Fruit fly (Drosophila melanogaster) whole organism, embryonic: ENCODE measurements around the gene Cap-H2.

Experiments
- Aef1 ChIP-seq: fragments of 200-800 bp; sonication (Bioruptor generic); IDR thresholded peaks from 3 replicates; pipeline ENCODE4 v1.3.6; 2022; ENCODE audit warnings: missing biosample characterization, missing genetic modification characterization
- B-H2 ChIP-seq: fragments of 200-800 bp; sonication (Bioruptor generic); optimal IDR thresholded peaks from 2 replicates; lab custom pipeline; 2018; ENCODE audit warnings: missing biosample characterization, mild to moderate bottlenecking, missing genetic modification characterization
- C15 ChIP-seq: fragments of 200-800 bp; sonication (Bioruptor generic); IDR thresholded peaks from 3 replicates; pipeline ENCODE4 v1.3.6; 2022; ENCODE audit warnings: missing biosample characterization, missing genetic modification characterization
- CG10267 ChIP-seq: fragments of 200-800 bp; sonication (Bioruptor generic); optimal IDR thresholded peaks from 2 replicates; lab custom pipeline; 2018; ENCODE audit warnings: missing biosample characterization, mild to moderate bottlenecking, missing genetic modification characterization, moderate library complexity
- CG10431 ChIP-seq: fragments of 200-800 bp; sonication (Bioruptor generic); optimal IDR thresholded peaks from 3 replicates; lab custom pipeline; 2018; ENCODE audit warnings: missing biosample characterization, mild to moderate bottlenecking, missing genetic modification characterization
- CG12942 ChIP-seq: fragments of 200-800 bp; sonication (Bioruptor generic); optimal IDR thresholded peaks from 3 replicates; lab custom pipeline; 2016; ENCODE audit warnings: missing biosample characterization, missing genetic modification characterization
- CG13287 ChIP-seq: fragments of 200-800 bp; sonication (Bioruptor generic); IDR thresholded peaks from 2 replicates; pipeline ENCODE4 v1.3.6; 2022; ENCODE audit warnings: missing biosample characterization, missing genetic modification characterization; ENCODE audit not compliant: partially characterized antibody
- CG13296 ChIP-seq: fragments of 200-800 bp; sonication (Bioruptor generic); optimal IDR thresholded peaks from 3 replicates; lab custom pipeline; 2018; ENCODE audit warnings: missing biosample characterization, mild to moderate bottlenecking, missing genetic modification characterization
- CG13624 ChIP-seq: fragments of 200-800 bp; sonication (Bioruptor generic); optimal IDR thresholded peaks from 2 replicates; lab custom pipeline; 2016; ENCODE audit warnings: missing biosample characterization, missing genetic modification characterization
- CG13775 ChIP-seq: fragments of 200-800 bp; sonication (Bioruptor generic); optimal IDR thresholded peaks from 3 replicates; lab custom pipeline; 2017; ENCODE audit warnings: missing biosample characterization, mild to moderate bottlenecking, missing genetic modification characterization
- CG17829 ChIP-seq: fragments of 200-800 bp; optimal IDR thresholded peaks from 2 replicates; lab custom pipeline; 2019; ENCODE audit warnings: missing biosample characterization, mild to moderate bottlenecking, missing genetic modification characterization, moderate library complexity
- CG18599 ChIP-seq: fragments of 200-800 bp; sonication (Bioruptor generic); optimal IDR thresholded peaks from 3 replicates; lab custom pipeline; 2017; ENCODE audit warnings: missing biosample characterization, missing genetic modification characterization, mild to moderate bottlenecking, moderate library complexity, missing genetic modification reagents
- CG2116 ChIP-seq: fragments of 200-800 bp; sonication (Bioruptor generic); optimal IDR thresholded peaks from 3 replicates; lab custom pipeline; 2018; ENCODE audit warnings: missing biosample characterization, mild to moderate bottlenecking, missing genetic modification characterization
- CG2712 ChIP-seq: fragments of 200-800 bp; optimal IDR thresholded peaks from 3 replicates; lab custom pipeline; 2019; ENCODE audit warnings: missing biosample characterization, mild to moderate bottlenecking, missing genetic modification characterization, moderate library complexity
- CG4424 ChIP-seq: fragments of 200-800 bp; sonication (Bioruptor generic); optimal IDR thresholded peaks from 3 replicates; lab custom pipeline; 2016; ENCODE audit warnings: missing biosample characterization, missing genetic modification characterization
- CG7372 ChIP-seq: fragments of 200-800 bp; sonication (Bioruptor generic); IDR thresholded peaks from 2 replicates; pipeline ENCODE4 v1.3.6; 2022; ENCODE audit warnings: missing biosample characterization, missing genetic modification characterization
- CG9797 ChIP-seq: fragments of 200-800 bp; sonication (Bioruptor generic); optimal IDR thresholded peaks from 3 replicates; lab custom pipeline; 2018; ENCODE audit warnings: missing biosample characterization, mild to moderate bottlenecking, missing genetic modification characterization
- CG9932 ChIP-seq: fragments of 200-800 bp; sonication (Bioruptor generic); IDR thresholded peaks from 2 replicates; pipeline ENCODE4 v1.3.6; 2022; ENCODE audit warnings: missing biosample characterization, missing genetic modification characterization
- Deaf1 ChIP-seq: fragments of 200-800 bp; optimal IDR thresholded peaks from 3 replicates; lab custom pipeline; 2019; ENCODE audit warnings: missing biosample characterization, mild to moderate bottlenecking, missing genetic modification characterization, moderate library complexity
- ERR ChIP-seq: fragments of 200-800 bp; sonication (Bioruptor generic); optimal IDR thresholded peaks from 2 replicates; lab custom pipeline; 2016; ENCODE audit warnings: missing biosample characterization, missing genetic modification characterization
- Elba2 ChIP-seq: fragments of 200-800 bp; sonication (Bioruptor generic); optimal IDR thresholded peaks from 3 replicates; lab custom pipeline; 2016; ENCODE audit warnings: missing biosample characterization, missing genetic modification characterization
- Fer3 ChIP-seq: fragments of 200-800 bp; sonication (Bioruptor generic); optimal IDR thresholded peaks from 2 replicates; lab custom pipeline; 2018; ENCODE audit warnings: missing biosample characterization, mild to moderate bottlenecking, missing genetic modification characterization, moderate library complexity
- HLH4C ChIP-seq: fragments of 200-800 bp; sonication (Bioruptor generic); IDR thresholded peaks from 3 replicates; pipeline ENCODE4 v1.3.6; 2022; ENCODE audit warnings: missing biosample characterization, missing genetic modification characterization; ENCODE audit not compliant: partially characterized antibody
- Hr39 ChIP-seq: fragments of >200 bp; optimal IDR thresholded peaks from 2 replicates; lab custom pipeline; 2017
- Hr51 ChIP-seq, 2 experiments: fragments of 200-800 bp; sonication (Bioruptor generic); optimal IDR thresholded peaks; 2 replicates in 1 of 2; 3 replicates in 1 of 2; lab custom pipeline; 2016 to 2018; ENCODE audit warnings: missing biosample characterization in 2 of 2, missing genetic modification characterization in 2 of 2, mild to moderate bottlenecking in 1 of 2, moderate library complexity in 1 of 2
- NFAT ChIP-seq: fragments of 200-800 bp; sonication (Bioruptor generic); IDR thresholded peaks from 2 replicates; pipeline ENCODE4 v1.3.6; 2022; ENCODE audit warnings: missing biosample characterization, missing genetic modification characterization
- Vsx1 ChIP-seq: fragments of 200-800 bp; sonication (Bioruptor generic); optimal IDR thresholded peaks from 2 replicates; lab custom pipeline; 2017; ENCODE audit warnings: missing biosample characterization, mild to moderate bottlenecking, missing genetic modification characterization, missing genetic modification reagents
- YL-1 ChIP-seq: fragments of 200-800 bp; sonication (Bioruptor generic); optimal IDR thresholded peaks from 3 replicates; lab custom pipeline; 2017; ENCODE audit warnings: missing biosample characterization, mild to moderate bottlenecking, missing genetic modification characterization
- ab ChIP-seq: fragments of 200-800 bp; sonication (Bioruptor generic); optimal IDR thresholded peaks from 2 replicates; lab custom pipeline; 2016; ENCODE audit warnings: missing biosample characterization, missing genetic modification characterization
- ase ChIP-seq: fragments of 200-800 bp; sonication (Bioruptor generic); IDR thresholded peaks from 3 replicates; pipeline ENCODE4 v1.3.6; 2022; ENCODE audit warnings: missing biosample characterization, missing genetic modification characterization
- chm ChIP-seq: fragments of 200-800 bp; sonication (Bioruptor generic); IDR thresholded peaks from 2 replicates; pipeline ENCODE4 v1.3.6; 2022; ENCODE audit warnings: missing biosample characterization, missing genetic modification characterization
- da ChIP-seq: fragments of 200-800 bp; sonication (Bioruptor generic); optimal IDR thresholded peaks from 2 replicates; lab custom pipeline; 2016; ENCODE audit warnings: missing biosample characterization, missing genetic modification characterization
- fd102C ChIP-seq: fragments of 200-800 bp; sonication (Bioruptor generic); optimal IDR thresholded peaks from 2 replicates; lab custom pipeline; 2018; ENCODE audit warnings: missing biosample characterization, mild to moderate bottlenecking, missing genetic modification characterization, moderate library complexity
- gro ChIP-seq: fragments of 200-800 bp; sonication (Bioruptor generic); optimal IDR thresholded peaks from 2 replicates; lab custom pipeline; 2016; ENCODE audit warnings: missing biosample characterization, missing genetic modification characterization
- h ChIP-seq: fragments of >200 bp; optimal IDR thresholded peaks from 2 replicates; lab custom pipeline; 2017
- her ChIP-seq: fragments of 200-800 bp; sonication (Bioruptor generic); optimal IDR thresholded peaks from 2 replicates; lab custom pipeline; 2016; ENCODE audit warnings: missing biosample characterization, missing genetic modification characterization
- klu ChIP-seq: fragments of 200-800 bp; sonication (Bioruptor generic); IDR thresholded peaks from 2 replicates; pipeline ENCODE4 v1.3.6; 2022; ENCODE audit warnings: missing biosample characterization, missing genetic modification characterization
- lbe ChIP-seq: fragments of 200-800 bp; sonication (Bioruptor generic); optimal IDR thresholded peaks from 2 replicates; lab custom pipeline; 2016; ENCODE audit warnings: missing biosample characterization, mild to moderate bottlenecking, missing genetic modification characterization
- lmd ChIP-seq: fragments of 200-800 bp; sonication (Bioruptor generic); IDR thresholded peaks from 2 replicates; pipeline ENCODE4 v1.3.6; 2022; ENCODE audit warnings: missing biosample characterization, missing genetic modification characterization
- lola ChIP-seq, 3 experiments: fragments of >200 bp in 2 of 3; fragments of 200-800 bp in 1 of 3; sonication (Bioruptor generic) in 1 of 3; optimal IDR thresholded peaks; 2 replicates each; lab custom pipeline; 2017 to 2019; ENCODE audit warnings: missing biosample characterization in 3 of 3, missing genetic modification characterization in 3 of 3, mild to moderate bottlenecking in 1 of 3, moderate library complexity in 1 of 3
- nerfin-2 ChIP-seq: fragments of 200-800 bp; sonication (Bioruptor generic); IDR thresholded peaks from 2 replicates; pipeline ENCODE4 v1.3.6; 2022; ENCODE audit warnings: missing biosample characterization, missing genetic modification characterization; ENCODE audit not compliant: partially characterized antibody
- pho ChIP-seq: fragments of 200-800 bp; sonication (Bioruptor generic); optimal IDR thresholded peaks from 2 replicates; lab custom pipeline; 2016; ENCODE audit warnings: missing biosample characterization, missing genetic modification characterization
- psq ChIP-seq: fragments of 200-800 bp; sonication (Bioruptor generic); optimal IDR thresholded peaks from 2 replicates; lab custom pipeline; 2017; ENCODE audit warnings: missing biosample characterization, missing genetic modification characterization
- tgo ChIP-seq: fragments of 200-800 bp; sonication (Bioruptor generic); IDR thresholded peaks from 3 replicates; pipeline ENCODE4 v1.3.6; 2022; ENCODE audit warnings: missing biosample characterization, missing genetic modification characterization
- toy ChIP-seq: fragments of 200-800 bp; sonication (Bioruptor generic); IDR thresholded peaks from 2 replicates; pipeline ENCODE4 v1.3.6; 2022; ENCODE audit warnings: missing biosample characterization, missing genetic modification characterization
- trh ChIP-seq: fragments of 200-800 bp; sonication (Bioruptor generic); optimal IDR thresholded peaks from 2 replicates; lab custom pipeline; 2016; ENCODE audit warnings: missing biosample characterization, missing genetic modification characterization
- zen ChIP-seq: fragments of 200-800 bp; sonication (Bioruptor generic); optimal IDR thresholded peaks from 3 replicates; lab custom pipeline; 2018; ENCODE audit warnings: missing biosample characterization, mild to moderate bottlenecking, missing genetic modification characterization, moderate library complexity
- zen2 ChIP-seq: fragments of 200-800 bp; sonication (Bioruptor generic); IDR thresholded peaks from 3 replicates; pipeline ENCODE4 v1.3.6; 2022; ENCODE audit warnings: missing biosample characterization, missing genetic modification characterization; ENCODE audit not compliant: partially characterized antibody
- zf30C ChIP-seq: fragments of 200-800 bp; sonication (Bioruptor generic); optimal IDR thresholded peaks from 3 replicates; lab custom pipeline; 2018; ENCODE audit warnings: missing biosample characterization, mild to moderate bottlenecking, missing genetic modification characterization

Cap-H2 gene

DNA sequence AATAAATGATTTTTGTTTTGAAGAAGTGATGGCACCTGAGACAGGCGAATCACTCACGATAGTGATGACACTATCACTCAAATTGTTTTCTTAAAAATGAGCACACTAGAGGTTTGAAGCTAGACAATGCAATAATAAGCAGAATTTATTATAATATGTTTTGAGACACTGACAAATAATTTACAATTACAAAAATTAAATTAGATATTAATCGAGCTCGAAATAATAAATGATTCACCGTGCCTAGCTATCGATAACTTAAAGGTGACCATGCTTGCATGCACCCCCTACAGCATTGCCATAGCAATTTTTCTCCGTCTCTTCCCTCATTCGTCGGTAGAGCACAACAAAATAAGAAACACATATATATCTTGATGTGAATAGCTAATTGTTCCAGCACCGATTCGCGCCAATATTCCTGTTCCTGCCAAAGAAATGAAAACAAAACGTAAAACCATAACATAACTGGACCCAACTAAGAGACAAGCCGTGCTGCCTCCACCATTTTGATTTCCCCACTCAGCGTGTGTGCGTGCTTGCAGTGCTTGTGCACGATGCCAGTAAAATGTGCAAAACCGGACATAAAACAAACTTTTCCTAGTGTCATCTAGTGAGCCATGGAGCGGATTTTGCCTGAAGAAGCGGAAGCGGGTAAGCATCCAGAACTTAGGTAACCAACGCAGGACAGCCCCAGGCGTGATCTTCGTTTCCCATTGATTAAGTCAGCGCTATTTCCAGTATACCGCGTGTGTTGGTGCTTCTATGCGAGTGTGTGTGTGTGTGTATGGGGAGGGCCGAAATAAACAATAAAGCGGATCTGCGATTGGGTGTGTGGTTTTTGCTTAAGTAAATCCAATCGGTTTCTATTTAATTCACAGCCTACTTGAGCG lies at the start of gene Cap-H2, which contains the start of gene MED7:
Gene Cap-H2 (plus strand): TSS at position 345 of the 890 bp plus-strand sequence.
Gene MED7 (minus strand): TSS at position 67 of the 890 bp plus-strand sequence.
- peak; percentile 97 for TF ChIP-seq HLH4C
- TF ChIP-seq toy (GFP tag; lab: Robert Waterston, UW): no peak
- peak; percentile 69 for TF ChIP-seq NFAT (GFP tag; lab: Robert Waterston, UW)
- peak; percentile 89 for TF ChIP-seq pho
- peak; percentile 84 for TF ChIP-seq klu (GFP tag; lab: Robert Waterston, UW)
- peak in 1 of 2 experiments; percentile 85 for TF ChIP-seq Hr51 (GFP tag; optimal IDR thresholded peaks at IDR 0.05; lab: Kevin White, UChicago)
- TF ChIP-seq Deaf1 (tag; lab: Kevin White, UChicago): no peak
- TF ChIP-seq CG10431 (GFP tag; lab: Kevin White, UChicago): no peak
- TF ChIP-seq fd102C: peak; percentile 24
- TF ChIP-seq CG13624 (GFP tag; lab: Kevin White, UChicago): peak; percentile 91
- peak; percentile 91 for TF ChIP-seq CG4424 (GFP tag; lab: Kevin White, UChicago)
- peak; percentile 69 for TF ChIP-seq lbe (GFP tag; lab: Kevin White, UChicago)
- peak; percentile 54 for TF ChIP-seq CG13296
- TF ChIP-seq ERR: peak; percentile 41
- TF ChIP-seq Vsx1 (GFP tag; lab: Kevin White, UChicago): no peak
- TF ChIP-seq CG12942 (GFP tag; lab: Kevin White, UChicago): peak; percentile 80
- TF ChIP-seq lola (GFP tag; optimal IDR thresholded peaks at IDR 0.05; lab: Kevin White, UChicago): peak in 2 of 3 experiments; percentile 29 to 79
- TF ChIP-seq gro (GFP tag; lab: Kevin White, UChicago): peak; percentile 85
- peak; percentile 81 for TF ChIP-seq YL-1
- peak; percentile 95 for TF ChIP-seq CG2116
- TF ChIP-seq Fer3 (tag; lab: Kevin White, UChicago): peak; percentile 62
- TF ChIP-seq da: no peak
- no peak for TF ChIP-seq zf30C
- TF ChIP-seq Hr39 (lab: Kevin White, UChicago): no peak
- 0 out of 3 replicates have a peak, but pooled peaks have one; percentile 53 for TF ChIP-seq C15
- TF ChIP-seq CG18599 (GFP tag; lab: Kevin White, UChicago): no peak
- TF ChIP-seq ab (GFP tag; lab: Kevin White, UChicago): peak; percentile 42
- TF ChIP-seq CG9797: peak; percentile 35
- peak; percentile 79; the same call in 2 of the 3 replicates for TF ChIP-seq ase (GFP tag; lab: Robert Waterston, UW)
- peak; percentile 87 for TF ChIP-seq CG2712 (tag; lab: Kevin White, UChicago)
- TF ChIP-seq B-H2 (GFP tag; lab: Kevin White, UChicago): peak; percentile 62
- TF ChIP-seq CG13287: peak; percentile 100
- peak; percentile 82 for TF ChIP-seq tgo (GFP tag; lab: Robert Waterston, UW)
- peak; percentile 60; the same call in 1 of the 2 replicates for TF ChIP-seq chm (GFP tag; lab: Robert Waterston, UW)
- peak; percentile 85 for TF ChIP-seq CG17829 (tag; lab: Kevin White, UChicago)
- TF ChIP-seq CG7372 (GFP tag; lab: Robert Waterston, UW): peak; percentile 73
- TF ChIP-seq CG9932: peak; percentile 95
- peak; percentile 81 for TF ChIP-seq CG10267 (tag; lab: Kevin White, UChicago)
- TF ChIP-seq lmd (GFP tag; lab: Robert Waterston, UW): peak; percentile 87
- peak; percentile 77 for TF ChIP-seq Aef1 (GFP tag; lab: Robert Waterston, UW)
- TF ChIP-seq zen2 (GFP tag; lab: Robert Waterston, UW): peak; percentile 94
- no peak for TF ChIP-seq h (lab: Kevin White, UChicago)
- peak; percentile 26 for TF ChIP-seq her (GFP tag; lab: Kevin White, UChicago)
- TF ChIP-seq trh (GFP tag; lab: Kevin White, UChicago): peak; percentile 84
- TF ChIP-seq CG13775 (GFP tag; lab: Kevin White, UChicago): peak; percentile 84
- TF ChIP-seq nerfin-2 (GFP tag; lab: Robert Waterston, UW): peak; percentile 92
- TF ChIP-seq psq (GFP tag; lab: Kevin White, UChicago): peak; percentile 97
- TF ChIP-seq Elba2 (GFP tag; lab: Kevin White, UChicago): peak; percentile 53
- peak; percentile 85 for TF ChIP-seq zen (tag; lab: Kevin White, UChicago)
